Fruit fly (Drosophila melanogaster): ENCODE results near the gene CG17344.

The CG17344 gene

DNA sequence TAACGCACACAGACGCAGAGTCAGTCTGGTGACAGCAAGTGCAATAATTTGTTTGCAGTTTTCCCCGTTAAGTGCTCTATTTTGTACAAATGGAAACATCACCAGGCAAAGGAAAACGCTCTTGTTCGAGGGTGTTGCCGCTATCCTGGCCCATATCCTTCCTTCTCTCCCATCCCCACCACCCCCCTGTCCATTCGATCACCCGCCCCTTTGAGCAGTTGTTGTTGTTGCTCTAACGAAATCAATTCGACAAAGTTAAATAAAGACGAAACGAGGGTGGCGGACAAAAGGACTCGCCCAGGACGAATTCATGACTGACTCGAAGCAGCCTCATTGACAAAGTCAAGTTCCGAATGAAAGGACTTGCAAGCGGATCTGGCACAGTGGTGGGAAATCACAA lies 12.5 kb upstream of the CG17344 start:
- TF ChIP-seq CG17801 (GFP tag; optimal IDR thresholded peaks at IDR 0.05; ENCODE audit: partially characterized antibody) = no peak

DNA sequence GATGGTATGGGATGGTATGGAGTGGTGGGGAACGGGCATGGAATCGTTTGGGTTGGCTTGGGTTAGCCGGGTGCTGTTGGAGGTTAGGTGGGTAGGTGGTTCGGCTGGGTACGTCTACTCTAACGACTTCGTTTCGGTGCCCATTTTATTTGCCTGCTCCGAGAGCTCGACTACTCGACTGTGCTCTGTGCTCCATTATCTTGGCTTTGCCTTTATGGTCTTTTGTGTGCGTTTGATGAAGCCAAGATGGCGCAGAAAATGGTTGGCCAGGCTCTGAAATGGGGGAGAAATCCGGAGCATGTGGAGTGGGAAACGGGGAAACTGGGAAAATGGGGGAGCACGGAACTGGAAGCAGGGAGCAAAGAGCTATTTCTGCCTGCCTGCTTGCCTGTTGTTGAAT lies 8.0 kb upstream of the CG17344 start:
- no peak for TF ChIP-seq CG17801 (GFP tag; optimal IDR thresholded peaks at IDR 0.05; ENCODE audit: partially characterized antibody)

DNA sequence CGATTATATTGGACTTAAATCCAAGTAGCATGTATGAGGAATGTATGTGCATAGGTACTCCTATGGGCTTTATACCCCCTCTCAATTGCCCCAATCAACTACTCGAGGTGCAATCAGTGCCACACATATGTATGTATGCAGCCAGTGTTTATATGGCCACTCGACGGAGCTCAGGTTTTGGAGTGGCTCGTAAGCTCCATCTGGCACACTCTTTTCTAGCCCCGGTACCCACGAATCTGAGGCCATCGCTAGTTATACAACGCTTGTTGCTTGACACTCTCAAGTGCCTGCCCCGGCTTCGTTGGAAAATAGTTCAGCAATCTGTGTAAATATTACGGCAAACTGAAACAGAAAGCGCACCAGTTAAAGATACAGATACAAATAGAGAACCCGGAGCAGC lies 5.5 kb upstream of the CG17344 start:
- no peak for TF ChIP-seq CG17801 (GFP tag; optimal IDR thresholded peaks at IDR 0.05; ENCODE audit: partially characterized antibody)

DNA sequence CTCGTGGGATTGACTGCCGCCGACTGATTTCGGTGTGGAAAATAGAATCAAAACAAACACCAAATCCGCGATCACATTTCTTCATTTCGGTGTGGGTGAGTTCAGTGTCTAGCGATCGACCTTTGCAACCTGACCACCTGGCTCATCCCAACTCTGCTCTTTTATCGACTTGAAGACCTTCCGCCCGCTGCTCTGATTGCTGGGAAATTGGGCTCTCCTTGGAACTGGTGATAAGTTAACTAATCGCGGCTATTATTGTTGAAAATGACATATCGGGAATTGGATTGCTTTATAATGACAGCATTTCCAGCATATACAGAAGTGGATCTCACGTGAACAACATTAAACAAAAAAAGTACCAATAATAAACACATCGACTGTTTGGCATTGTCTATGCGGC lies 4.5 kb upstream of the CG17344 start:
- TF ChIP-seq CG17801 (GFP tag; optimal IDR thresholded peaks at IDR 0.05; ENCODE audit: partially characterized antibody) = no peak

DNA sequence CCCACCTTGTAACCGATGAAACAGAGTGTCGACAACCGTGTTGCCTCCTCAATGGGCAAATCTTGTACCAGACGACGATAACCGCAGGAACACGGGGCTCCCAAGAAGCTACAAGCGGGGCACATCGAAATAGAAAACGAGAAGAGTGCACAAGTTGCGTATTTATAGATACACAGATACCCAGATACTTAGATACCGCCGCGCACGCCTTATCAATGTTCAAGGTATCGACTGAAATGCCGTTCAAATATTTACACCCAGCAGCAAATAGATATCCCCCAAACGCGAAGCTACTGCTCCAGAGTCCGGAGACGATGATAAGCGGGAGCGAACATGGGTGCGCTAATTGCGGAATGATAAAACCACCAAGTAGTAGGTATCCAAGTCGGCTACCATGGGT lies 3.2 kb upstream of the CG17344 start:
- TF ChIP-seq CG17801 (GFP tag; optimal IDR thresholded peaks at IDR 0.05; ENCODE audit: partially characterized antibody) = no peak

DNA sequence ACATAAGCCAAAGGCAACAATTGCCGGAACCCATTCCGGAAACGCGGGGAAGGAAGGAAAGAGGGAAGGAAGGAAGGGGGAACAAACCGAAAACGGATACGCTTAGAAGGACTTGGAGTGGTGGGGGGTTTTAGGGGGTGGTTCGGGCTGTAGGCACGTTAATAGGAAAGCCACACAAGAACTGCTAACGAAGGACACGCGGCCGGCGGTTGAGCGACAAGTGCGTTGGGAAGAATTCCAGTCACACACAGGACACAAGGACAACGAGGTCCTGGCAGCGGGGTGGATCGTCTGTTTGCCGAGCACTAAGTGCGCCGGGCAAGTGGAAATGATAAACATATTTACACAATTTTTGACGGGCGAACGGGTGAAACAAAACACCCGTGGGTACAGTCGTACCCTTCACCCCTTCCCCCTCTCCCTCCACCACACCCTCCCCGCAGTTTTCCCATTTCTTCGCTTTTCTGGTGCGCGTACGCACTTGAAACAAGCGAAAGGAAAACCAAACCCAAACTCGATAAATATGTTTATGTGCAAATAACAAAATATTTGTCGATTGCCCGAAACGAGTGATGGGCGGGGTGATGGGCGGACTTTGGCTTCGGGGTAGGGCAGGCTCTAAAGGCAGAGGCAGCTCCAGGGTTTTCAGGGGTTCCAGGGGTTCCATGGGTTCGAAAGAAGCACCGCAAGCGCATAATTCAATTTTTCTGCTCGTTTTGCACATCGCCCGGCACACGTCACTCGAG lies 1.5 kb downstream of the CG17344 start:
- no peak for TF ChIP-seq CG17801 (GFP tag; optimal IDR thresholded peaks at IDR 0.05; ENCODE audit: partially characterized antibody)

DNA sequence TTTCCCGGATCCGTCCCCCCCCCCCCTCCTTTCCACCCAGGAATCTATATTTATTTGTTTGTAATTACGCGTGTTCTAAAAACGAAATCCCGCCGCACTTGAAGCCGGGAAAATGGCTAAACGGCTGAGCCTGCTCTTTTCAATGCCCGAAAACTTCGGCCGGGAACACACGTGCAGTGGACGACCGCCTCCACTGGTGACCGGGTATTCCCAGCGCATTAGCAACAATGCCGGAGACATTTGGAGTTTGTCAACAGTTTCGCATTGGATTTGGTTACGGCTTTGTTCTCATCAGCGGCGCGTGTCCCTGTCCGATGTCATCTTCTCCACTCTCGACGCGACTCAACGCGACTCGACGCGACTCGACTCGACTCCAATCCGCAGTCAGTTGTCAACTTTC lies 2.5 kb downstream of the CG17344 start:
- TF ChIP-seq CG17801 (GFP tag; optimal IDR thresholded peaks at IDR 0.05; ENCODE audit: partially characterized antibody) = no peak

DNA sequence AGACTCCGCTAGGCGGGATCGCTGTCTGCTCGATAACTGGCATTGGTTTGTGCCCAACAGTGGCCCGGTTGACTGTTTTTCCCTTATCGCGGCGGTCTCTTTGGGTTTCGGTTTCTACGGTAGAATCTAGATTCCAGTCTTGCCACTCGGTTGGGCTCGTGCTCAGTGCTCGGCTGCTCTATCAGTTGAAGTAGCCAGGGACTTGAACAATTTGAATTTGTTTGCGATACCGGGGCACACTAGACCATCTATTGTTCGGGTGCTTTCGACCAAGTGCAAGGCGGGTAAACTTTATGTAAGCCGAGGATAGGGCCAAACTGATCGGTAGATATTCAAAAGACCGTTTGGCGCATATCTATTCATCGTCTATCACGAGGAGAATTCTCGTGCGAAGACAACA lies 4.4 kb downstream of the CG17344 start:
- no peak for TF ChIP-seq CG17801 (GFP tag; optimal IDR thresholded peaks at IDR 0.05; ENCODE audit: partially characterized antibody)

DNA sequence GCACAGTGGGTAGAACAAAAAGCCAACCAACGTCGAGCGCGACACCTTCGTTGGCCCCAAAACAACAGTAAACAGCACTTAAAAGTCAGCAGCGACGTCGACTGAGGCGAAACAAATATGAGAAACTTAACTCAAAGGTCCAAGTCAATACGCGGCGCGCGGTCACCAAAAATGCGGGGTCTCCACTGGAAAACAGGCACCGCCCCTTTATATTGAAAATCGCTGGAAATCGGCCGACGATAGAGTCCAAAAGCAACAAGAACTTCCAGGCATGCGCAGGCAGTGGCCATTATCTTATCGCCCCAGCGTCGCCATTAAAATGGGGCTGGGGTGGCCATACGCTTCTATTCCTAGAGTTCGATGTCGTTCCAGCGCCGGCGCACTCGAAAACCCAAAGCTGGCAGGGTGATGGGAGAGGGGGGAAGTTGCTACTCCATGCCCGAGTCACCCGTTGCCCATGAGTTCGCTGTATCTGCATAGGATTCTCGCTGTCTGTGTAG lies 6.6 kb downstream of the CG17344 start, which contains the start of gene Lim3:
Gene Lim3 (minus strand): TSS at position 51 of the 500 bp plus-strand sequence.
- no peak for TF ChIP-seq CG17801 (GFP tag; optimal IDR thresholded peaks at IDR 0.05; ENCODE audit: partially characterized antibody)

DNA sequence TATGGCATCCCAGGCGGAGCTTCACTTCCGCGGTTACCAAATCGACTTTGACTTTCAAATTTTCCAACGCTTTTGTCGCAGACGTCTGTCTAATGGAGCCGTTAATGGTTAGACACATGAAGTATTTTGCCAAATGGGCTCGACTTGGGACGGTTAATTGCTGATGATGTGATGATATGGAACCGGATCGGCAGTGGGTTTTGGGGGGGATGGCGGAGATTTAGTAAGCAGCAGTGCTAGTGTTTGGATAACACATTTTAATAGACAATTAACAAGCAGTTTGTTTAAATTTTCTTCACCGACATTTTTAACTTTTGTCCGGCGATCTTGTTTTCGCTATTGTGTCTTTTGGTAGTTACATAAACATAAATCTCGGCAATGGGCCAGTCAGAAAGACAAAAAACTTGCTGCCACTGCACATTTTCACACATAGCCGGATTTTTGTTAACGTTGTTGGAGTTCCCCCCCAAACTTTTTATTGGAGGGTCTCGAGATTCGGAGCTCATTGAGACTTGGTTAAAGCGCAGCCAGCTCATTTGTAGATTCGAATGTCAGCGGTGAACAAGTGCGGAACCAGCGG lies 7.9 kb downstream of the CG17344 start, which contains the start of gene amd:
Gene amd (plus strand): TSS at position 530 of the 580 bp plus-strand sequence.
- no peak for TF ChIP-seq CG17801 (GFP tag; optimal IDR thresholded peaks at IDR 0.05; ENCODE audit: partially characterized antibody)

DNA sequence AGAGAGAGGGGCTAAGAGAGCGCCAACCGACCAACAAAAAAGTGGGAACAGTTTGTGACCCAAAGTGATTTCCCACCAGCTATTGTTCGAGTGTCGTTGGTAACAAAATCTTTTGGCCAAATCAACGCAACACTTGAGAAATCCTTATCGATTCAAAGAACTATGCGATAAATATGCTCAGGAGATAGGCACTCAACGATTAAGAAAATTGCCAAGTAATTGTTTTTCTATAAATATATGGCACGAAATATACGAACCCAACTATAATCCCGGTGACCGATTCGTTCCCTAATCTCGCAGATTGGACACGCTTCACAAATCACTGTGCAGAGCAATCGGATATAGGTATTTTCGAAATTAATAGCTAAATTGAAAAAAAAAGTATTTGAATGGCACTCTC lies 9.3 kb downstream of the CG17344 start:
- no peak for TF ChIP-seq CG17801 (GFP tag; optimal IDR thresholded peaks at IDR 0.05; ENCODE audit: partially characterized antibody)

DNA sequence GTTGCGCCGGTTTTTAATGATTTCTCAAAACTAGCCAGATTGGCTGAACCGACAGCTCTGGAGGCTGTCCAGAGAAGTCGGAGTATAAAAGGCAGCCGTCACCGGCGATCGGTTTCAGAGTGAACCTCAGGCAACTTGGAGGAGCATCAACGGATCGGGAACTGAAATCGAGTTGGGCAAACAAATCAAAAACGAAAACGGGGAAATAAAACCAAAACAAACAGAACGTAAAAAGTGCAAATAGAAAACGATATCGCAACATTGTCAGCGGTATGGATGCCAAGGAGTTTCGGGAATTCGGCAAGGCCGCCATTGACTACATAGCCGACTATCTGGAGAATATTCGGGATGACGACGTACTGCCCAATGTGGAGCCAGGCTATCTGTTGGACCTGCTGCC lies 9.9 kb downstream of the CG17344 start:
- TF ChIP-seq CG17801 (GFP tag; optimal IDR thresholded peaks at IDR 0.05; ENCODE audit: partially characterized antibody) = no peak

DNA sequence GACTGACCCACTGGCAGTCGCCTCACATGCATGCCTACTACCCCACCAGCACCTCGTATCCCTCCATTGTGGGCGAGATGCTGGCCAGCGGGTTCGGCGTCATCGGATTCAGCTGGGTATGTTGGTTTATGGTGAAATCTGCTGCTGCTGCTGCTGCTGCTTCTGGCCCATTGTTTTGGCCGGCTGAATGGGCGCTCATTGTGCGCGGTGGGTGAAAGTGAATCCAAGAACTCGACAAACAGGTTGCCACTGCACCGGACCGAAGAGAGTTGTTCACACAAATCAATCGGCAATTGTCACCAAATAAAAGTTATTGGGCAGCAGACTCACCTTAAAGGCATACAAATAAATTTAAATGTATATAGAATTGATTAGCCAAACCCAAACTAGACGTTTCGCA lies 10.4 kb downstream of the CG17344 start:
- no peak for TF ChIP-seq CG17801 (GFP tag; optimal IDR thresholded peaks at IDR 0.05; ENCODE audit: partially characterized antibody)

DNA sequence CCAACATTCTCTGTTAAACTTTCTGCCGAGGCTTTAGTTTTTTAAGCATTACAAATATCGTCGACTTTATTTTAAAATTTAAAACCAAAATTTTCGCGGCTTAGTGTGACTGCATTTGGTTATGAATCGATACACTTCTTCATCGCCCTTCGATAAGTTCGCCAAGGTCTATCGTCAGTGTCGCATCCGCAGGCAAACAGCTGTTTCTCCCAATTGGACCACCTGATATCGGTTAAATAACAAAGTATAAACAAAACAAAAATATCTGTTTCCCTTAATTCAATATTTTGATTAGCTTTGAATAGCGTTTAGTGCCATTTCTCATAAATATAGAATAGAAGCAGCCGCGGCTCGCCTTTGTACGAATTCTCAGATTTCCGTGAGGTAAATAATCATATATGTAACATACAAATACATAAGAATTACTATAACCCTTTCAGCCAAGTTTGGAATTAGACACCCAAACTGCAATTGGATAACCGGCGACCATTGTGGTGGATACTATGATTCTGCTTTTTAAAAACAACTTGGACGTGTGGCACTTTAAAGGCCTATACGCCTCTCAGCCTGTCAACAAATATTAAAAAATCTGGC lies 12.4 kb downstream of the CG17344 start, which contains the start of gene CG10561:
Gene CG10561 (plus strand): TSS at position 219 of the 594 bp plus-strand sequence.
- TF ChIP-seq CG17801 (GFP tag; optimal IDR thresholded peaks at IDR 0.05; ENCODE audit: partially characterized antibody) = peak; percentile 24

DNA sequence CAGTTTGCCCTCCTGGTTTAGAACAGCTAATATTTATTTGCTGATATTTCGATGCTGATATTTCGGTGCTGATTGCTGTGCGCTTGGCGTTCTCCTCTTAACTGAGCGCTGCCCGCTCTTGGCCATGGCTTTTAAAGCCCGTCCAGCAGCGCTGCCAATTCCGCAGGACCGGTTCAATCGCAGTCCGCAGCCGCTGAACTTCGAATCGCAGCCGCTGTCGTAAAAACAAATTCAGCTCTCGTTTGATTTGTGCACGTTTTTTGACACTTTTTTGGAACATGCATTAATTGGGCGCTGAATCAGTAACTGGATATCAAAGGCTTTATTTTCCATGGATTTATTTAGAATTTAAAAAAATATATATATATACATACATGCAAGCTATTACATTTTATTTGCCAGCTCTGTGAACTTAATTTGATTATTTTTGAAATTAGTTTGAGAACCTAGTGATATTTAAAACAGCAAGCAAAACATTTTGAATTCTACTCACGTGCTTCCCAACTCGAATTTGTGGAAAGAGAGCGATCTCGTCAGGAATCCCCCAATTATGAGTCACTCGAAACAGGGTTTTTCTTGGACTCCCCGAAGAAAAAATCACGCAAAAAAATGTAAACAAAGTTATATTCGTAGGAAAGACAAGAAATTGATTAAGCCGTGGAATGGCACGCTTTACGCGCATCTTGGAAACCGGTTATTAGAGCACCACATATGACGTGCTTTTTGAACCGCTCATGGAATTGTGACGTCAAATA lies 18.5 kb downstream of the CG17344 start, which contains the start of gene Ddc:
Gene Ddc (minus strand): TSS at position 111 of the 755 bp plus-strand sequence.
- TF ChIP-seq CG17801 (GFP tag; optimal IDR thresholded peaks at IDR 0.05; ENCODE audit: partially characterized antibody) = no peak
